Fruit fly (Drosophila melanogaster) whole organism, embryonic: ENCODE measurements around the gene beta4GalNAcTB.

Experiments
- Asciz ChIP-seq: fragments of 200-800 bp; sonication (Bioruptor generic); optimal IDR thresholded peaks from 2 replicates; lab custom pipeline; 2017; ENCODE audit warnings: missing biosample characterization, mild to moderate bottlenecking, missing genetic modification characterization, missing genetic modification reagents
- Atf6 ChIP-seq: fragments of 200-800 bp; sonication (Bioruptor generic); IDR thresholded peaks from 2 replicates; pipeline ENCODE4 v1.3.6; 2022; ENCODE audit warnings: missing biosample characterization, missing genetic modification characterization
- CG10366 ChIP-seq: fragments of 200-800 bp; sonication (Bioruptor generic); IDR thresholded peaks from 2 replicates; pipeline ENCODE4 v1.3.6; 2022; ENCODE audit warnings: missing biosample characterization, missing genetic modification characterization
- CG10959 ChIP-seq: fragments of 200-800 bp; sonication (Bioruptor generic); IDR thresholded peaks from 2 replicates; pipeline ENCODE4 v1.3.6; 2022; ENCODE audit warnings: missing biosample characterization, missing genetic modification characterization
- CG12104 ChIP-seq: fragments of 200-800 bp; sonication (Bioruptor generic); optimal IDR thresholded peaks from 3 replicates; lab custom pipeline; 2016; ENCODE audit warnings: missing biosample characterization, missing genetic modification characterization
- CG12155 ChIP-seq: fragments of 200-800 bp; sonication (Bioruptor generic); optimal IDR thresholded peaks from 3 replicates; lab custom pipeline; 2016; ENCODE audit warnings: missing biosample characterization, missing genetic modification characterization
- CG12659 ChIP-seq: fragments of 200-800 bp; sonication (Bioruptor generic); optimal IDR thresholded peaks from 3 replicates; lab custom pipeline; 2017; ENCODE audit warnings: mild to moderate bottlenecking, missing biosample characterization, missing genetic modification reagents, missing genetic modification characterization
- CG13424 ChIP-seq: fragments of 200-800 bp; sonication (Bioruptor generic); optimal IDR thresholded peaks from 2 replicates; lab custom pipeline; 2019; ENCODE audit warnings: missing biosample characterization, mild to moderate bottlenecking, missing genetic modification characterization, moderate library complexity
- CG14014 ChIP-seq: fragments of 200-800 bp; sonication (Bioruptor generic); IDR thresholded peaks from 2 replicates; pipeline ENCODE4 v1.3.6; 2022; ENCODE audit warnings: missing biosample characterization, missing genetic modification characterization
- CG14441 ChIP-seq: fragments of 200-800 bp; sonication (Bioruptor generic); IDR thresholded peaks from 2 replicates; pipeline ENCODE4 v1.3.6; 2022; ENCODE audit warnings: missing biosample characterization, missing genetic modification characterization
- CG14860 ChIP-seq: fragments of 200-800 bp; sonication (Bioruptor generic); IDR thresholded peaks from 3 replicates; pipeline ENCODE4 v1.3.6; 2022; ENCODE audit warnings: missing biosample characterization, missing genetic modification characterization; ENCODE audit not compliant: partially characterized antibody
- CG17612 ChIP-seq: fragments of 200-800 bp; sonication (Bioruptor generic); IDR thresholded peaks from 2 replicates; pipeline ENCODE4 v1.3.6; 2022; ENCODE audit warnings: missing biosample characterization, missing genetic modification characterization
- CG2120 ChIP-seq: fragments of 200-800 bp; sonication (Bioruptor generic); optimal IDR thresholded peaks from 3 replicates; lab custom pipeline; 2016; ENCODE audit warnings: missing biosample characterization, missing genetic modification characterization
- CG2129 ChIP-seq: fragments of 200-800 bp; sonication (Bioruptor generic); IDR thresholded peaks from 2 replicates; pipeline ENCODE4 v1.3.6; 2022; ENCODE audit warnings: missing biosample characterization, missing genetic modification characterization; ENCODE audit not compliant: partially characterized antibody
- CG2678 ChIP-seq: fragments of 200-800 bp; sonication (Bioruptor generic); optimal IDR thresholded peaks from 3 replicates; lab custom pipeline; 2019; ENCODE audit warnings: missing biosample characterization, mild to moderate bottlenecking, missing genetic modification characterization, moderate library complexity
- CG3726 ChIP-seq: fragments of 200-800 bp; sonication (Bioruptor generic); IDR thresholded peaks from 3 replicates; pipeline ENCODE4, ENCODE4 v1.3.6; 2022; ENCODE audit warnings: missing biosample characterization, missing genetic modification characterization
- CG4424 ChIP-seq: fragments of 200-800 bp; sonication (Bioruptor generic); optimal IDR thresholded peaks from 3 replicates; lab custom pipeline; 2016; ENCODE audit warnings: missing biosample characterization, missing genetic modification characterization
- CG4730 ChIP-seq: fragments of 200-800 bp; sonication (Bioruptor generic); IDR thresholded peaks from 2 replicates; pipeline ENCODE4 v1.3.6; 2022; ENCODE audit warnings: missing biosample characterization, missing genetic modification characterization
- CG5245 ChIP-seq: fragments of 200-800 bp; sonication (Bioruptor generic); optimal IDR thresholded peaks from 3 replicates; lab custom pipeline; 2016; ENCODE audit warnings: missing biosample characterization, missing genetic modification characterization
- CG7839 ChIP-seq: fragments of 200-800 bp; sonication (Bioruptor generic); optimal IDR thresholded peaks from 3 replicates; lab custom pipeline; 2018; ENCODE audit warnings: missing biosample characterization, mild to moderate bottlenecking, missing genetic modification characterization, moderate library complexity
- CG8388 ChIP-seq: fragments of 200-800 bp; sonication (Bioruptor generic); optimal IDR thresholded peaks from 2 replicates; lab custom pipeline; 2019; ENCODE audit warnings: missing biosample characterization, mild to moderate bottlenecking, missing genetic modification characterization, moderate library complexity
- CG8478 ChIP-seq: fragments of >200 bp; optimal IDR thresholded peaks from 2 replicates; lab custom pipeline; 2018
- CG9437 ChIP-seq: fragments of 200-800 bp; sonication (Bioruptor generic); optimal IDR thresholded peaks from 2 replicates; lab custom pipeline; 2018; ENCODE audit warnings: missing biosample characterization, mild to moderate bottlenecking, missing genetic modification characterization
- CTCF ChIP-seq: fragments of 200-800 bp; sonication (Bioruptor generic); optimal IDR thresholded peaks from 2 replicates; lab custom pipeline; 2017; ENCODE audit warnings: missing biosample characterization, mild to moderate bottlenecking, missing genetic modification characterization, moderate library complexity
- Dbx ChIP-seq: fragments of 200-800 bp; sonication (Bioruptor generic); IDR thresholded peaks from 3 replicates; pipeline ENCODE4 v1.3.6; 2022; ENCODE audit warnings: missing biosample characterization, missing genetic modification characterization
- Dfd ChIP-seq, 2 experiments: fragments of >200 bp; optimal IDR thresholded peaks; 2 replicates each; lab custom pipeline; 2017; ENCODE audit warnings: missing biosample characterization in 2 of 2, missing genetic modification characterization in 2 of 2
- Jarid2 ChIP-seq: fragments of 200-800 bp; sonication (Bioruptor generic); optimal IDR thresholded peaks from 3 replicates; lab custom pipeline; 2017; ENCODE audit warnings: mild to moderate bottlenecking, missing biosample characterization, missing genetic modification reagents, missing genetic modification characterization
- Med ChIP-seq: fragments of 200-800 bp; sonication (Bioruptor generic); peaks from one replicate; lab custom pipeline; 2016; ENCODE audit warnings: missing biosample characterization, missing genetic modification characterization, mild to moderate bottlenecking, inconsistent platforms, moderate library complexity
- NC2α ChIP-seq: fragments of 200-800 bp; sonication (Bioruptor generic); optimal IDR thresholded peaks from 2 replicates; lab custom pipeline; 2016; ENCODE audit warnings: missing biosample characterization, missing genetic modification characterization
- PHDP ChIP-seq: fragments of 200-800 bp; sonication (Bioruptor generic); optimal IDR thresholded peaks from 3 replicates; lab custom pipeline; 2018; ENCODE audit warnings: missing biosample characterization, mild to moderate bottlenecking, missing genetic modification characterization, moderate library complexity
- al ChIP-seq: fragments of 200-800 bp; sonication (Bioruptor generic); IDR thresholded peaks from 2 replicates; pipeline ENCODE4 v1.3.6; 2022; ENCODE audit warnings: missing biosample characterization, missing genetic modification characterization
- br ChIP-seq: fragments of >200 bp; optimal IDR thresholded peaks from 2 replicates; lab custom pipeline; 2017
- btn ChIP-seq: fragments of 200-800 bp; sonication (Bioruptor generic); optimal IDR thresholded peaks from 2 replicates; lab custom pipeline; 2016; ENCODE audit warnings: missing biosample characterization, missing genetic modification characterization
- cg ChIP-seq: fragments of 200-800 bp; sonication (Bioruptor generic); optimal IDR thresholded peaks from 3 replicates; lab custom pipeline; 2019; ENCODE audit warnings: missing biosample characterization, mild to moderate bottlenecking, missing genetic modification characterization, moderate library complexity
- crp ChIP-seq, 2 experiments: fragments of 200-800 bp; sonication (Bioruptor generic); optimal IDR thresholded peaks; 2 replicates in 1 of 2; 3 replicates in 1 of 2; lab custom pipeline; 2017; ENCODE audit warnings: missing biosample characterization in 2 of 2, missing genetic modification characterization in 2 of 2, mild to moderate bottlenecking in 1 of 2, moderate library complexity in 1 of 2
- dati ChIP-seq: fragments of 200-800 bp; sonication (Bioruptor generic); IDR thresholded peaks from 2 replicates; pipeline ENCODE4 v1.3.6; 2022; ENCODE audit warnings: missing biosample characterization, missing genetic modification characterization
- ewg ChIP-seq: fragments of 200-800 bp; sonication (Bioruptor generic); optimal IDR thresholded peaks from 3 replicates; lab custom pipeline; 2017; ENCODE audit warnings: mild to moderate bottlenecking, missing biosample characterization, missing genetic modification reagents, missing genetic modification characterization
- fd96Cb ChIP-seq: fragments of 200-800 bp; sonication (Bioruptor generic); optimal IDR thresholded peaks from 2 replicates; lab custom pipeline; 2018; ENCODE audit warnings: missing biosample characterization, mild to moderate bottlenecking, missing genetic modification characterization, moderate library complexity
- fu2 ChIP-seq: fragments of 200-800 bp; sonication (Bioruptor generic); optimal IDR thresholded peaks from 2 replicates; lab custom pipeline; 2016; ENCODE audit warnings: missing biosample characterization, missing genetic modification characterization
- gce ChIP-seq: fragments of 200-800 bp; sonication (Bioruptor generic); IDR thresholded peaks from 3 replicates; pipeline ENCODE4 v1.3.6; 2022; ENCODE audit warnings: missing biosample characterization, missing genetic modification characterization
- gro ChIP-seq: fragments of 200-800 bp; sonication (Bioruptor generic); optimal IDR thresholded peaks from 2 replicates; lab custom pipeline; 2016; ENCODE audit warnings: missing biosample characterization, missing genetic modification characterization
- gsb ChIP-seq: fragments of 200-800 bp; sonication (Bioruptor generic); IDR thresholded peaks from 2 replicates; pipeline ENCODE4 v1.3.6; 2022; ENCODE audit warnings: missing biosample characterization, missing genetic modification characterization
- hkb ChIP-seq, 2 experiments: fragments of 200-800 bp in 1 of 2; fragments of >200 bp in 1 of 2; sonication (Bioruptor generic) in 1 of 2; IDR thresholded peaks in 1 of 2; optimal IDR thresholded peaks in 1 of 2; 2 replicates each; pipeline versions ENCODE4 v1.3.6 to Lab custom; 2017 to 2022; ENCODE audit warnings: missing biosample characterization in 1 of 2, missing genetic modification characterization in 1 of 2
- nerfin-2 ChIP-seq: fragments of 200-800 bp; sonication (Bioruptor generic); IDR thresholded peaks from 2 replicates; pipeline ENCODE4 v1.3.6; 2022; ENCODE audit warnings: missing biosample characterization, missing genetic modification characterization; ENCODE audit not compliant: partially characterized antibody
- nom ChIP-seq: fragments of 200-800 bp; sonication (Bioruptor generic); optimal IDR thresholded peaks from 2 replicates; lab custom pipeline; 2017; ENCODE audit warnings: missing biosample characterization, missing genetic modification characterization, mild to moderate bottlenecking, moderate library complexity, missing genetic modification reagents
- peb ChIP-seq: fragments of 200-800 bp; sonication (Bioruptor generic); IDR thresholded peaks from 2 replicates; pipeline ENCODE4 v1.3.6; 2022; ENCODE audit warnings: missing biosample characterization, missing genetic modification characterization
- ro ChIP-seq: fragments of 200-800 bp; sonication (Bioruptor generic); IDR thresholded peaks from 2 replicates; pipeline ENCODE4 v1.3.6; 2022; ENCODE audit warnings: missing biosample characterization, missing genetic modification characterization
- salm ChIP-seq: fragments of 200-800 bp; sonication (Bioruptor generic); optimal IDR thresholded peaks from 2 replicates; lab custom pipeline; 2018; ENCODE audit warnings: missing biosample characterization, mild to moderate bottlenecking, missing genetic modification characterization
- shn ChIP-seq: fragments of 200-800 bp; sonication (Bioruptor generic); optimal IDR thresholded peaks from 3 replicates; lab custom pipeline; 2016; ENCODE audit warnings: missing biosample characterization, missing genetic modification characterization
- slbo ChIP-seq: fragments of 200-800 bp; sonication (Bioruptor generic); IDR thresholded peaks from 2 replicates; pipeline ENCODE4 v1.3.6; 2022; ENCODE audit warnings: missing biosample characterization, missing genetic modification characterization
- toy ChIP-seq: fragments of 200-800 bp; sonication (Bioruptor generic); IDR thresholded peaks from 2 replicates; pipeline ENCODE4 v1.3.6; 2022; ENCODE audit warnings: missing biosample characterization, missing genetic modification characterization

Gene beta4GalNAcTB

dm6 chr3R:29040526-29041195, 6.9 kb upstream of the beta4GalNAcTB start (continued):
- TF ChIP-seq NC2α (GFP tag; lab: Kevin White, UChicago) (no peak), gsb (no peak), salm (tag; lab: Kevin White, UChicago) (peak; percentile 28), CG8388 (peak; percentile 58), fu2 (GFP tag; lab: Kevin White, UChicago) (no peak), CG10959 (GFP tag; lab: Robert Waterston, UW) (no peak), slbo (peak; percentile 46), toy (GFP tag; lab: Robert Waterston, UW) (0 out of 2 replicates have a peak, but pooled peaks have one; percentile 9), nom (GFP tag; lab: Kevin White, UChicago) (no peak), Atf6 (GFP tag; lab: Robert Waterston, UW) (peak; percentile 74), CG12659 (GFP tag; lab: Kevin White, UChicago) (peak; percentile 74), br (lab: Kevin White, UChicago) (no peak), ro (GFP tag; lab: Robert Waterston, UW) (no peak), CG4730 (no peak), ewg (GFP tag; lab: Kevin White, UChicago) (no peak), CG9437 (GFP tag; lab: Kevin White, UChicago) (peak; percentile 81), Dbx (GFP tag; lab: Robert Waterston, UW) (0 out of 3 replicates have a peak, but pooled peaks have one; percentile 43), CG12155 (peak; percentile 39), gro (GFP tag; lab: Kevin White, UChicago) (no peak), CG3726 (GFP tag; lab: Robert Waterston, UW) (0 out of 3 replicates have a peak, but pooled peaks have one; percentile 49), CG2120 (GFP tag; lab: Kevin White, UChicago) (peak; percentile 52), CG5245 (GFP tag; lab: Kevin White, UChicago) (no peak), dati (GFP tag; lab: Robert Waterston, UW) (no peak), CG4424 (GFP tag; lab: Kevin White, UChicago) (peak; percentile 75), gce (GFP tag; lab: Robert Waterston, UW) (no peak), CG2129 (no peak), cg (GFP tag; lab: Kevin White, UChicago) (no peak), PHDP (peak; percentile 78), CG14014 (GFP tag; lab: Robert Waterston, UW) (peak; percentile 28; the same call in 1 of the 2 replicates), al (GFP tag; lab: Robert Waterston, UW) (peak; percentile 47; the same call in 1 of the 2 replicates), CG14441 (GFP tag; lab: Robert Waterston, UW) (peak; percentile 57), CTCF (no peak), CG12104 (GFP tag; lab: Kevin White, UChicago) (peak; percentile 70), CG13424 (tag; lab: Kevin White, UChicago) (peak; percentile 83), Dfd (GFP tag; optimal IDR thresholded peaks at IDR 0.05; lab: Kevin White, UChicago) (peak in 1 of 2 experiments; percentile 35), crp (GFP tag; optimal IDR thresholded peaks at IDR 0.05; lab: Kevin White, UChicago) (no peak), nerfin-2 (no peak), CG14860 (GFP tag; lab: Robert Waterston, UW) (no peak), CG10366 (GFP tag; lab: Robert Waterston, UW) (peak; percentile 48; the same call in 1 of the 2 replicates), Jarid2 (GFP tag; lab: Kevin White, UChicago) (no peak), CG8478 (lab: Kevin White, UChicago) (no peak), btn (GFP tag; lab: Kevin White, UChicago) (no peak), Asciz (GFP tag; lab: Kevin White, UChicago) (peak; percentile 65), shn (no peak), peb (no peak), CG2678 (tag; lab: Kevin White, UChicago) (no peak), CG7839 (no peak), fd96Cb (tag; lab: Kevin White, UChicago) (peak; percentile 60), CG17612 (GFP tag; lab: Robert Waterston, UW) (no peak), Med (GFP tag; lab: Kevin White, UChicago) (peak; percentile 72), hkb (optimal IDR thresholded peaks at IDR 0.05; lab: Kevin White, UChicago) (no peak), hkb (GFP tag; IDR thresholded peaks at IDR 0.05; lab: Robert Waterston, UW) (peak; percentile 74)
